Worm (Caenorhabditis elegans) whole organism, L3 larva: ENCODE measurements around the gene mrps-12.

Experiments
- R02D3.7 ChIP-seq: fragments of 150-350 bp; optimal IDR thresholded peaks from 2 replicates; lab custom pipeline; 2014; ENCODE audit warnings: missing biosample characterization, missing genetic modification characterization
- ZK546.5 ChIP-seq: sonication (generic microtip); optimal IDR thresholded peaks from 2 replicates; lab custom pipeline; 2017; ENCODE audit warnings: missing biosample characterization, missing genetic modification characterization
- aly-2 ChIP-seq: fragments of 150-350 bp; optimal IDR thresholded peaks from 2 replicates; lab custom pipeline; 2014; ENCODE audit warnings: missing biosample characterization, missing genetic modification characterization
- ama-1 ChIP-seq: fragments of 150-350 bp; optimal IDR thresholded peaks from 2 replicates; lab custom pipeline; 2018
- ceh-16 ChIP-seq: sonication (generic microtip); optimal IDR thresholded peaks from 2 replicates; lab custom pipeline; 2017; ENCODE audit warnings: missing biosample characterization, missing genetic modification characterization
- ceh-28 ChIP-seq: fragments of 150-350 bp; optimal IDR thresholded peaks from 2 replicates; lab custom pipeline; 2014; ENCODE audit warnings: missing biosample characterization, missing genetic modification reagents, missing genetic modification characterization
- ceh-82 ChIP-seq: fragments of 150-350 bp; optimal IDR thresholded peaks from 2 replicates; lab custom pipeline; 2014; ENCODE audit warnings: missing biosample characterization, missing genetic modification characterization
- ceh-9 ChIP-seq: sonication (generic microtip); optimal IDR thresholded peaks from 2 replicates; lab custom pipeline; 2018; ENCODE audit warnings: missing biosample characterization, missing genetic modification characterization
- daf-12 ChIP-seq: fragments of 150-350 bp; optimal IDR thresholded peaks from 2 replicates; lab custom pipeline; 2014; ENCODE audit warnings: missing biosample characterization, missing genetic modification reagents, missing genetic modification characterization
- egl-27 ChIP-seq: sonication (generic microtip); optimal IDR thresholded peaks from 4 replicates; lab custom pipeline; 2017; ENCODE audit warnings: missing biosample characterization, missing genetic modification reagents, missing genetic modification characterization
- elt-1 ChIP-seq: fragments of 150-350 bp; optimal IDR thresholded peaks from 2 replicates; lab custom pipeline; 2014; ENCODE audit warnings: missing biosample characterization, missing genetic modification characterization
- elt-2 ChIP-seq: sonication (generic microtip); optimal IDR thresholded peaks from 2 replicates; lab custom pipeline; 2016; ENCODE audit warnings: missing genetic modification reagents, mild to moderate bottlenecking, missing genetic modification characterization, missing compliant biosample characterization
- elt-3 ChIP-seq, 3 experiments: fragments of 150-350 bp in 1 of 3; sonication (generic microtip) in 2 of 3; optimal IDR thresholded peaks; 2 replicates in 2 of 3; 4 replicates in 1 of 3; lab custom pipeline; 2014 to 2017; ENCODE audit warnings: missing biosample characterization in 3 of 3, missing genetic modification characterization in 3 of 3
- eor-1 ChIP-seq, 2 experiments: fragments of 150-350 bp; optimal IDR thresholded peaks; 2 replicates each; lab custom pipeline; 2014 to 2018; ENCODE audit warnings: missing biosample characterization in 2 of 2, missing genetic modification characterization in 2 of 2
- fkh-10 ChIP-seq: sonication (generic microtip); optimal IDR thresholded peaks from 2 replicates; lab custom pipeline; 2017; ENCODE audit warnings: missing biosample characterization, missing genetic modification reagents, missing genetic modification characterization
- fkh-2 ChIP-seq: fragments of 150-350 bp; optimal IDR thresholded peaks from 2 replicates; lab custom pipeline; 2014; ENCODE audit warnings: missing biosample characterization, missing genetic modification reagents, missing genetic modification characterization
- fos-1 ChIP-seq: fragments of 150-350 bp; optimal IDR thresholded peaks from 2 replicates; lab custom pipeline; 2014; ENCODE audit warnings: missing biosample characterization, missing genetic modification characterization
- hmg-11 ChIP-seq: sonication (generic microtip); optimal IDR thresholded peaks from 2 replicates; lab custom pipeline; 2016; ENCODE audit warnings: missing genetic modification characterization, missing compliant biosample characterization
- jun-1 ChIP-seq: fragments of 150-350 bp; optimal IDR thresholded peaks from 2 replicates; lab custom pipeline; 2014; ENCODE audit warnings: missing biosample characterization, missing genetic modification reagents, missing genetic modification characterization
- lin-15B ChIP-seq: fragments of 150-350 bp; optimal IDR thresholded peaks from 2 replicates; lab custom pipeline; 2014; ENCODE audit warnings: missing biosample characterization, missing genetic modification characterization
- lin-39 ChIP-seq: fragments of 150-350 bp; optimal IDR thresholded peaks from 2 replicates; lab custom pipeline; 2018; ENCODE audit warnings: missing biosample characterization, missing genetic modification reagents, missing genetic modification characterization
- lsy-12 ChIP-seq: sonication (generic microtip); optimal IDR thresholded peaks from 2 replicates; lab custom pipeline; 2016; ENCODE audit warnings: mild to moderate bottlenecking, missing genetic modification characterization, missing compliant biosample characterization
- mdl-1 ChIP-seq: fragments of 150-350 bp; optimal IDR thresholded peaks from 2 replicates; lab custom pipeline; 2014; ENCODE audit warnings: missing biosample characterization, missing genetic modification characterization
- mml-1 ChIP-seq: fragments of 150-350 bp; sonication (generic microtip); optimal IDR thresholded peaks from 3 replicates; lab custom pipeline; 2014; ENCODE audit warnings: missing biosample characterization, missing genetic modification characterization
- nfya-1 ChIP-seq: sonication (generic microtip); optimal IDR thresholded peaks from 2 replicates; lab custom pipeline; 2017; ENCODE audit warnings: missing genetic modification characterization, mild to moderate bottlenecking, missing compliant biosample characterization, antibody characterized with exemption, moderate library complexity; ENCODE audit not compliant: insufficient read depth
- nhr-11 ChIP-seq: fragments of 150-350 bp; optimal IDR thresholded peaks from 2 replicates; lab custom pipeline; 2014; ENCODE audit warnings: missing biosample characterization, missing genetic modification characterization
- nhr-12 ChIP-seq: fragments of 150-350 bp; optimal IDR thresholded peaks from 2 replicates; lab custom pipeline; 2014; ENCODE audit warnings: missing biosample characterization, missing genetic modification characterization
- nhr-23 ChIP-seq: fragments of 150-350 bp; optimal IDR thresholded peaks from 2 replicates; lab custom pipeline; 2014; ENCODE audit warnings: missing biosample characterization, missing genetic modification reagents, missing genetic modification characterization
- nhr-25 ChIP-seq: sonication (generic microtip); optimal IDR thresholded peaks from 2 replicates; lab custom pipeline; 2017; ENCODE audit warnings: missing biosample characterization, missing genetic modification characterization
- nhr-43 ChIP-seq: sonication (generic microtip); optimal IDR thresholded peaks from 2 replicates; lab custom pipeline; 2016; ENCODE audit warnings: mild to moderate bottlenecking, missing genetic modification characterization, missing compliant biosample characterization; ENCODE audit not compliant: poor library complexity, severe bottlenecking
- nhr-67 ChIP-seq: fragments of 150-350 bp; optimal IDR thresholded peaks from 2 replicates; lab custom pipeline; 2014; ENCODE audit warnings: missing biosample characterization, missing genetic modification characterization
- nhr-76 ChIP-seq: fragments of 150-350 bp; sonication (generic microtip); optimal IDR thresholded peaks from 5 replicates; lab custom pipeline; 2014; ENCODE audit warnings: missing biosample characterization, missing genetic modification characterization
- nhr-77 ChIP-seq: fragments of 150-350 bp; optimal IDR thresholded peaks from 2 replicates; lab custom pipeline; 2014; ENCODE audit warnings: missing biosample characterization, missing genetic modification characterization
- pqm-1 ChIP-seq: fragments of 150-350 bp; optimal IDR thresholded peaks from 2 replicates; lab custom pipeline; 2017; ENCODE audit warnings: missing biosample characterization, missing genetic modification characterization, inconsistent platforms
- sea-2 ChIP-seq: fragments of 150-350 bp; sonication (generic microtip); optimal IDR thresholded peaks from 4 replicates; lab custom pipeline; 2014; ENCODE audit warnings: missing biosample characterization, missing genetic modification reagents, missing genetic modification characterization
- skn-1 ChIP-seq: fragments of 150-350 bp; optimal IDR thresholded peaks from 2 replicates; lab custom pipeline; 2014; ENCODE audit warnings: missing biosample characterization, missing genetic modification characterization
- snpc-4 ChIP-seq: fragments of 150-350 bp; optimal IDR thresholded peaks from 2 replicates; lab custom pipeline; 2014; ENCODE audit warnings: missing biosample characterization, missing genetic modification characterization
- tbx-2 ChIP-seq: sonication (generic microtip); optimal IDR thresholded peaks from 2 replicates; lab custom pipeline; 2016; ENCODE audit warnings: mild to moderate bottlenecking, missing genetic modification characterization, missing compliant biosample characterization
- unc-39 ChIP-seq: sonication (generic microtip); optimal IDR thresholded peaks from 4 replicates; lab custom pipeline; 2017; ENCODE audit warnings: missing biosample characterization, missing genetic modification characterization
- unc-62 ChIP-seq: fragments of 150-350 bp; sonication (generic microtip); optimal IDR thresholded peaks from 4 replicates; lab custom pipeline; 2014; ENCODE audit warnings: missing biosample characterization, missing genetic modification reagents, missing genetic modification characterization
- zag-1 ChIP-seq: fragments of 150-350 bp; optimal IDR thresholded peaks from 2 replicates; lab custom pipeline; 2014; ENCODE audit warnings: missing biosample characterization, missing genetic modification characterization
- ztf-11 ChIP-seq: fragments of 150-350 bp; optimal IDR thresholded peaks from 2 replicates; lab custom pipeline; 2014; ENCODE audit warnings: missing biosample characterization, missing genetic modification characterization
- ztf-4 ChIP-seq: fragments of 150-350 bp; optimal IDR thresholded peaks from 2 replicates; lab custom pipeline; 2014; ENCODE audit warnings: missing biosample characterization, missing genetic modification characterization

Gene mrps-12

DNA sequence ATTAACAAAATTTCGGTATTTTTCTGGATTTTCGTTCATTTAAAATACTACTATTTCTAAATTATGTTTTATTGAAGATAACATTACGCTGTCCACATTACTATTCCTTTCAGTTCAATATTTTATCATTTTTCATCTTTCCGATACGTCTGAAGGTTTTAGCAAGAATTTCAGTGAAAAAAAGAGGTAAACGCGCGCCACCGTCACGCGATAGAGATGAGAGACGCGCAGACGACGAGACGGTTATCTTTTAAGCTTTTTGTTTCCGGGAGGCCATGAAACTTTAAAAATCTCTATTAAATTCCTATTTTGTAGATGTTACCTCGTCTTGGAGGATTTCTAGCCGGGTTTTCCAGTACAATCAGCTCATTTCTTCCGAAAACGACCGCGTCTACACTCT, at the start of gene mrps-12:
Gene mrps-12, plus strand, starts transcription at position 316 of the 400 bp plus-strand sequence.
- no peak for TF ChIP-seq mdl-1 (tag; lab: Kevin White, UChicago)
- TF ChIP-seq nfya-1 (tag; lab: Kevin White, UChicago), result peak; percentile 46
- TF ChIP-seq lin-15B (tag; lab: Kevin White, UChicago), result peak; percentile 34
- TF ChIP-seq nhr-11 (tag; lab: Kevin White, UChicago), result no peak
- TF ChIP-seq ceh-28 (tag; lab: Kevin White, UChicago), result peak; percentile 36
- no peak for TF ChIP-seq unc-39 (tag; lab: Kevin White, UChicago)

DNA sequence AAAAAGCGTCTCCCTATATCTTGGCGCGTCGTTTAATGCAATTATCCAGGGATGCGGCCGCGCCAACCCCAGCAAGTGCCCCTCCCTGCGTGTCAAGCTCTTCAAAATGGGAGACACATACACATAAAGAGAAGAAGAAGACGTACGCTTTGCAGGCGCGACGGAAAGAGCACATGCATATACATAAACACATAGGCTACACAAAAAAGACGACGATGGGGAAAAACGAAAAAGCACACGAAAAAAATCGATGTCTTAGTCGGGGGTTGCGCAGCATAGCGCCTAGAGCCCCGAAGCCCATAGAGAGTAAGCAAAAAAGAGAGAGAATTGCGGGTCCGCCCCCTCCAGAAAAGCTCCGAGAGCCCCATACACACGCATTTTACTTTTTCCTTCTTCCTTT, 48.8 kb upstream of the mrps-12 start, which contains the start of gene tpan-1:
Gene tpan-1, plus strand, starts transcription at position 398 of the 400 bp plus-strand sequence.
- TF ChIP-seq ama-1 (lab: Kevin White, UChicago) (no peak), nhr-67 (tag; lab: Kevin White, UChicago) (no peak), nhr-77 (tag; lab: Kevin White, UChicago) (no peak), mdl-1 (tag; lab: Kevin White, UChicago) (peak; percentile 19), ceh-82 (no peak), skn-1 (tag; lab: Kevin White, UChicago) (peak; percentile 6), lin-15B (tag; lab: Kevin White, UChicago) (no peak), aly-2 (tag; lab: Kevin White, UChicago) (no peak), pqm-1 (tag; lab: Kevin White, UChicago) (no peak), tbx-2 (tag; lab: Kevin White, UChicago) (no peak), zag-1 (tag; lab: Kevin White, UChicago) (no peak), daf-12 (no peak), elt-3 (tag; optimal IDR thresholded peaks at IDR 0.05; lab: Kevin White, UChicago) (no peak), ceh-16 (no peak), hmg-11 (tag; lab: Kevin White, UChicago) (peak; percentile 29), R02D3.7 (tag; lab: Kevin White, UChicago) (no peak), nhr-12 (no peak), ztf-11 (tag; lab: Kevin White, UChicago) (no peak), sea-2 (no peak), snpc-4 (peak; percentile 38), egl-27 (no peak), nhr-43 (tag; lab: Kevin White, UChicago) (no peak), mml-1 (tag; lab: Kevin White, UChicago) (no peak), ceh-9 (tag; lab: Kevin White, UChicago) (no peak), lsy-12 (tag; lab: Kevin White, UChicago) (no peak), fos-1 (tag; lab: Kevin White, UChicago) (no peak), ceh-28 (tag; lab: Kevin White, UChicago) (peak; percentile 1), unc-62 (no peak), jun-1 (tag; lab: Kevin White, UChicago) (no peak), nhr-11 (tag; lab: Kevin White, UChicago) (no peak), nfya-1 (tag; lab: Kevin White, UChicago) (peak; percentile 76), ztf-4 (tag; lab: Kevin White, UChicago) (no peak), elt-2 (tag; lab: Kevin White, UChicago) (no peak), nhr-25 (tag; lab: Kevin White, UChicago) (no peak), eor-1 (tag; optimal IDR thresholded peaks at IDR 0.05; lab: Kevin White, UChicago) (no peak), unc-39 (tag; lab: Kevin White, UChicago) (no peak), nhr-23 (tag; lab: Kevin White, UChicago) (no peak), fkh-10 (GFP tag; lab: Kevin White, UChicago) (peak; percentile 89), nhr-76 (tag; lab: Kevin White, UChicago) (no peak), elt-1 (tag; lab: Kevin White, UChicago) (no peak), fkh-2 (no peak), ZK546.5 (no peak), lin-39 (peak; percentile 79)
- TF ChIP-seq, all 47 proteins: peak for 8
